Fruit fly (Drosophila melanogaster) ovary, adult (tissue): ENCODE results near the gene CG10973.
A peak's percentile ranks its signal among the peaks of the same experiment; 100 is the strongest.

Source experiments
- CG17801 ChIP-seq: fragments of 200-800 bp; optimal IDR thresholded peaks from 2 replicates; lab custom pipeline; 2019; ENCODE audit warnings: missing biosample characterization, mild to moderate bottlenecking, missing genetic modification characterization, moderate library complexity; ENCODE audit not compliant: partially characterized antibody

Gene CG10973

dm6 chr3L:12754769-12755189 is at the start of gene CG10973, which contains the start of gene Vps13D:
Gene CG10973 (minus strand): TSS chr3L:12754774.
Gene Vps13D (plus strand): TSS chr3L:12755049.
- peak; percentile 61 for TF ChIP-seq CG17801 (GFP tag; lab: Kevin White, UChicago)

dm6 chr3L:12804035-12804729 is 49.6 kb upstream of the CG10973 start:
- no peak for TF ChIP-seq CG17801 (GFP tag; lab: Kevin White, UChicago)

dm6 chr3L:12803159-12804034 is 48.8 kb upstream of the CG10973 start:
- no peak for TF ChIP-seq CG17801 (GFP tag; lab: Kevin White, UChicago)

dm6 chr3L:12802443-12802865 is 47.9 kb upstream of the CG10973 start:
- TF ChIP-seq CG17801 (GFP tag; lab: Kevin White, UChicago), result peak; percentile 44

- no peak for TF ChIP-seq CG17801 (GFP tag; lab: Kevin White, UChicago)
Observed at dm6 chr3L:12800167-12800566, 45.6 kb upstream of the CG10973 start.

- no peak for TF ChIP-seq CG17801 (GFP tag; lab: Kevin White, UChicago)
Observed at dm6 chr3L:12799431-12800147, 45.0 kb upstream of the CG10973 start.

- no peak for TF ChIP-seq CG17801 (GFP tag; lab: Kevin White, UChicago)
Observed at dm6 chr3L:12798795-12799311, 44.3 kb upstream of the CG10973 start.

- TF ChIP-seq CG17801 (GFP tag; lab: Kevin White, UChicago), result no peak
Observed at dm6 chr3L:12796077-12796641, 41.6 kb upstream of the CG10973 start.

- TF ChIP-seq CG17801 (GFP tag; lab: Kevin White, UChicago), result peak; percentile 28
Observed at dm6 chr3L:12794532-12794931, 40.0 kb upstream of the CG10973 start.

- peak; percentile 51 for TF ChIP-seq CG17801 (GFP tag; lab: Kevin White, UChicago)
Observed at dm6 chr3L:12792933-12793448, 38.4 kb upstream of the CG10973 start.

dm6 chr3L:12791679-12792229 is 37.2 kb upstream of the CG10973 start:
- no peak for TF ChIP-seq CG17801 (GFP tag; lab: Kevin White, UChicago)

- TF ChIP-seq CG17801 (GFP tag; lab: Kevin White, UChicago), result no peak
Observed at dm6 chr3L:12790783-12791678, 36.5 kb upstream of the CG10973 start.

dm6 chr3L:12789875-12790373 is 35.4 kb upstream of the CG10973 start, which contains the start of gene CG42709:
Gene CG42709 (plus strand): TSS chr3L:12790192.
- peak; percentile 76 for TF ChIP-seq CG17801 (GFP tag; lab: Kevin White, UChicago)
